Fruit fly (Drosophila melanogaster): Measurements from ENCODE around the gene CG32407.

Gene CG32407

dm6 chr3L:5878734-5879291 lies 43.0 kb upstream of the CG32407 start (continued):
- TF ChIP-seq HHEX (GFP tag; optimal IDR thresholded peaks at IDR 0.05) (no peak), gsb-n (tag; optimal IDR thresholded peaks at IDR 0.05) (peak; percentile 61), Six4 (GFP tag; optimal IDR thresholded peaks at IDR 0.05) (no peak), grn (GFP tag; optimal IDR thresholded peaks at IDR 0.05) (no peak), CG30020 (tag; optimal IDR thresholded peaks at IDR 0.05) (no peak), Tbp (GFP tag; optimal IDR thresholded peaks at IDR 0.05) (no peak), Nf-YB (GFP tag; optimal IDR thresholded peaks at IDR 0.05) (no peak), CG11398 (GFP tag; optimal IDR thresholded peaks at IDR 0.05) (no peak), CG12104 (GFP tag; optimal IDR thresholded peaks at IDR 0.05) (no peak), vnd (GFP tag; IDR thresholded peaks at IDR 0.05; ENCODE audit: partially characterized antibody) (no peak), scrt (GFP tag; optimal IDR thresholded peaks at IDR 0.05) (no peak), oc (tag; optimal IDR thresholded peaks at IDR 0.05) (peak; percentile 43), slp2 (GFP tag; optimal IDR thresholded peaks at IDR 0.05) (no peak), CG11093 (GFP tag; IDR thresholded peaks at IDR 0.05) (no peak), CG4820 (GFP tag; optimal IDR thresholded peaks at IDR 0.05) (no peak), fru (optimal IDR thresholded peaks at IDR 0.05) (no peak), emc (GFP tag; optimal IDR thresholded peaks at IDR 0.05) (no peak), CG30403 (GFP tag; optimal IDR thresholded peaks at IDR 0.05) (no peak), CG10654 (GFP tag; optimal IDR thresholded peaks at IDR 0.05) (no peak), pros (GFP tag; optimal IDR thresholded peaks at IDR 0.05) (peak; percentile 69), nau (GFP tag; optimal IDR thresholded peaks at IDR 0.05) (no peak), nom (GFP tag; optimal IDR thresholded peaks at IDR 0.05) (no peak), eve (GFP tag; optimal IDR thresholded peaks at IDR 0.05) (no peak)

dm6 chr3L:5881310-5882208 lies 40.3 kb upstream of the CG32407 start:
- TF ChIP-seq CG16863 (GFP tag; optimal IDR thresholded peaks at IDR 0.05) (peak; percentile 69), cg (GFP tag; optimal IDR thresholded peaks at IDR 0.05) (no peak), CG13624 (GFP tag; optimal IDR thresholded peaks at IDR 0.05) (peak; percentile 18), dmrt11E (tag; optimal IDR thresholded peaks at IDR 0.05) (peak; percentile 73), ATbp (GFP tag; optimal IDR thresholded peaks at IDR 0.05) (peak; percentile 59), shn (GFP tag; optimal IDR thresholded peaks at IDR 0.05) (peak; percentile 54), CG17385 (GFP tag; optimal IDR thresholded peaks at IDR 0.05) (peak; percentile 64), Med (GFP tag) (no peak), Optix (GFP tag; IDR thresholded peaks at IDR 0.05) (no peak), tna (GFP tag; IDR thresholded peaks at IDR 0.05; ENCODE audit: partially characterized antibody) (no peak), Rfx (GFP tag; IDR thresholded peaks at IDR 0.05) (no peak), CG32532 (GFP tag; IDR thresholded peaks at IDR 0.05) (no peak), pita (GFP tag; optimal IDR thresholded peaks at IDR 0.05) (no peak), grau (tag; optimal IDR thresholded peaks at IDR 0.05) (no peak), CG9437 (GFP tag; optimal IDR thresholded peaks at IDR 0.05) (peak; percentile 63), eyg (GFP tag; optimal IDR thresholded peaks at IDR 0.05) (peak; percentile 15), mam (GFP tag; optimal IDR thresholded peaks at IDR 0.05) (peak; percentile 22), CG12942 (GFP tag; optimal IDR thresholded peaks at IDR 0.05) (no peak), CG9817 (tag; optimal IDR thresholded peaks at IDR 0.05) (peak; percentile 14), CG2889 (GFP tag; IDR thresholded peaks at IDR 0.05) (no peak; the same call in 2 of the 3 replicates), gfzf (GFP tag; optimal IDR thresholded peaks at IDR 0.05) (no peak), CTCF (GFP tag; optimal IDR thresholded peaks at IDR 0.05) (no peak), CG30020 (tag; optimal IDR thresholded peaks at IDR 0.05) (no peak), Adf1 (GFP tag; IDR thresholded peaks at IDR 0.05) (no peak), Bgb (GFP tag; IDR thresholded peaks at IDR 0.05; ENCODE audit: partially characterized antibody) (no peak), p53 (GFP tag; optimal IDR thresholded peaks at IDR 0.05) (no peak), sob (GFP tag; IDR thresholded peaks at IDR 0.05) (no peak), so (GFP tag; IDR thresholded peaks at IDR 0.05) (peak; percentile 61; the same call in 2 of the 3 replicates)

Data from whole organism, embryonic.